Worm (Caenorhabditis elegans) whole organism, late embryonic: ENCODE data around the gene mig-10.

Source experiments
- C08G9.2 ChIP-seq: sonication (generic microtip); optimal IDR thresholded peaks from 2 replicates; lab custom pipeline; 2016; ENCODE audit warnings: mild to moderate bottlenecking, missing genetic modification characterization, moderate library complexity, missing compliant biosample characterization
- F13H6.1 ChIP-seq: sonication (generic microtip); optimal IDR thresholded peaks from 2 replicates; lab custom pipeline; 2016; ENCODE audit warnings: missing genetic modification characterization, missing compliant biosample characterization
- K02D7.2 ChIP-seq: sonication (generic microtip); optimal IDR thresholded peaks from 2 replicates; lab custom pipeline; 2017; ENCODE audit warnings: mild to moderate bottlenecking, missing genetic modification characterization, missing compliant biosample characterization
- T23F11.4 ChIP-seq: fragments of 200-800 bp; sonication (Bioruptor generic); optimal IDR thresholded peaks from 2 replicates; lab custom pipeline; 2018; ENCODE audit warnings: mild to moderate bottlenecking, missing genetic modification characterization, missing compliant biosample characterization
- Y22D7AL.16 ChIP-seq: sonication (generic microtip); optimal IDR thresholded peaks from 2 replicates; lab custom pipeline; 2016; ENCODE audit warnings: missing genetic modification characterization, missing compliant biosample characterization
- ceh-18 ChIP-seq: sonication (generic microtip); optimal IDR thresholded peaks from 2 replicates; lab custom pipeline; 2016; ENCODE audit warnings: missing genetic modification characterization, missing compliant biosample characterization
- ceh-30 ChIP-seq: fragments of 150-350 bp; optimal IDR thresholded peaks from 2 replicates; lab custom pipeline; 2014; ENCODE audit warnings: missing biosample characterization, missing genetic modification characterization
- ceh-31 ChIP-seq: sonication (generic microtip); optimal IDR thresholded peaks from 2 replicates; lab custom pipeline; 2016; ENCODE audit warnings: missing genetic modification characterization, missing compliant biosample characterization
- ceh-34 ChIP-seq: sonication (generic microtip); optimal IDR thresholded peaks from 2 replicates; lab custom pipeline; 2016; ENCODE audit warnings: mild to moderate bottlenecking, missing genetic modification characterization, missing compliant biosample characterization
- ceh-6 ChIP-seq: fragments of 200-800 bp; sonication (Bioruptor generic); optimal IDR thresholded peaks from 2 replicates; lab custom pipeline; 2018; ENCODE audit warnings: mild to moderate bottlenecking, missing genetic modification characterization, missing compliant biosample characterization
- ceh-9 ChIP-seq: sonication (generic microtip); optimal IDR thresholded peaks from 2 replicates; lab custom pipeline; 2016; ENCODE audit warnings: mild to moderate bottlenecking, missing genetic modification characterization, inconsistent platforms, missing compliant biosample characterization
- dve-1 ChIP-seq: sonication (generic microtip); optimal IDR thresholded peaks from 2 replicates; lab custom pipeline; 2017; ENCODE audit warnings: antibody characterized with exemption, mild to moderate bottlenecking, missing genetic modification characterization, missing compliant biosample characterization
- elt-2 ChIP-seq: sonication (generic microtip); optimal IDR thresholded peaks from 2 replicates; lab custom pipeline; 2016; ENCODE audit warnings: missing genetic modification reagents, missing genetic modification characterization, missing compliant biosample characterization
- elt-4 ChIP-seq: sonication (generic microtip); optimal IDR thresholded peaks from 2 replicates; lab custom pipeline; 2016; ENCODE audit warnings: missing genetic modification characterization, missing compliant biosample characterization
- ets-4 ChIP-seq: sonication (generic microtip); optimal IDR thresholded peaks from 2 replicates; lab custom pipeline; 2016; ENCODE audit warnings: missing genetic modification characterization, missing compliant biosample characterization
- eyg-1 ChIP-seq: sonication (generic microtip); optimal IDR thresholded peaks from 2 replicates; lab custom pipeline; 2016; ENCODE audit warnings: missing genotype, missing genetic modification characterization, missing compliant biosample characterization
- fkh-10 ChIP-seq: fragments of 150-350 bp; optimal IDR thresholded peaks from 2 replicates; lab custom pipeline; 2014; ENCODE audit warnings: missing biosample characterization, missing genetic modification reagents, missing genetic modification characterization
- fkh-6 ChIP-seq: sonication (generic microtip); optimal IDR thresholded peaks from 2 replicates; lab custom pipeline; 2016; ENCODE audit warnings: missing genetic modification characterization, missing compliant biosample characterization
- hlh-13 ChIP-seq: fragments of 200-800 bp; sonication (Bioruptor generic); optimal IDR thresholded peaks from 2 replicates; lab custom pipeline; 2018; ENCODE audit warnings: mild to moderate bottlenecking, missing genetic modification characterization, missing compliant biosample characterization
- hlh-30 ChIP-seq: sonication (generic microtip); optimal IDR thresholded peaks from 2 replicates; lab custom pipeline; 2017; ENCODE audit warnings: antibody characterized with exemption, missing genetic modification characterization, missing compliant biosample characterization; ENCODE audit not compliant: insufficient read depth
- hlh-6 ChIP-seq: sonication (generic microtip); optimal IDR thresholded peaks from 2 replicates; lab custom pipeline; 2016; ENCODE audit warnings: missing genotype, missing genetic modification characterization, missing compliant biosample characterization
- lin-11 ChIP-seq: fragments of 200-800 bp; sonication (Bioruptor generic); optimal IDR thresholded peaks from 2 replicates; lab custom pipeline; 2018; ENCODE audit warnings: mild to moderate bottlenecking, missing genetic modification characterization, missing compliant biosample characterization
- nfya-1 ChIP-seq: sonication (generic microtip); optimal IDR thresholded peaks from 2 replicates; lab custom pipeline; 2017; ENCODE audit warnings: missing genetic modification characterization, mild to moderate bottlenecking, missing compliant biosample characterization, antibody characterized with exemption, moderate library complexity
- nhr-11 ChIP-seq: fragments of 150-350 bp; optimal IDR thresholded peaks from 2 replicates; lab custom pipeline; 2014; ENCODE audit warnings: missing biosample characterization, missing genetic modification characterization
- nhr-232 ChIP-seq: sonication (generic microtip); optimal IDR thresholded peaks from 2 replicates; lab custom pipeline; 2016; ENCODE audit warnings: missing genetic modification characterization, missing compliant biosample characterization
- odd-2 ChIP-seq: sonication (generic microtip); optimal IDR thresholded peaks from 2 replicates; lab custom pipeline; 2017; ENCODE audit warnings: antibody characterized with exemption, mild to moderate bottlenecking, missing genetic modification characterization, missing compliant biosample characterization
- pag-3 ChIP-seq: sonication (generic microtip); optimal IDR thresholded peaks from 2 replicates; lab custom pipeline; 2016; ENCODE audit warnings: missing compliant biosample characterization, missing genetic modification characterization, borderline replicate concordance
- pat-9 ChIP-seq: fragments of 200-800 bp; sonication (Bioruptor generic); optimal IDR thresholded peaks from 2 replicates; lab custom pipeline; 2018; ENCODE audit warnings: mild to moderate bottlenecking, missing genetic modification characterization, moderate library complexity, missing compliant biosample characterization
- pax-1 ChIP-seq: fragments of 150-350 bp; optimal IDR thresholded peaks from 2 replicates; lab custom pipeline; 2014; ENCODE audit warnings: missing biosample characterization, missing genetic modification characterization
- pha-2 ChIP-seq: sonication (generic microtip); optimal IDR thresholded peaks from 2 replicates; lab custom pipeline; 2017; ENCODE audit warnings: mild to moderate bottlenecking, missing genetic modification characterization, missing compliant biosample characterization
- pha-4 ChIP-seq: fragments of 150-350 bp; optimal IDR thresholded peaks from 2 replicates; lab custom pipeline; 2018; ENCODE audit warnings: missing biosample characterization, missing genetic modification reagents, missing genetic modification characterization
- pros-1 ChIP-seq: fragments of 150-350 bp; optimal IDR thresholded peaks from 2 replicates; lab custom pipeline; 2014; ENCODE audit warnings: missing biosample characterization, missing genetic modification reagents, missing genetic modification characterization
- ref-2 ChIP-seq: sonication (generic microtip); optimal IDR thresholded peaks from 2 replicates; lab custom pipeline; 2016; ENCODE audit warnings: missing genetic modification characterization, missing compliant biosample characterization
- rnt-1 ChIP-seq: sonication (generic microtip); optimal IDR thresholded peaks from 2 replicates; lab custom pipeline; 2016; ENCODE audit warnings: missing genetic modification characterization, missing compliant biosample characterization
- sox-2 ChIP-seq: fragments of 200-800 bp; sonication (Bioruptor generic); IDR thresholded peaks from 2 replicates; pipeline ENCODE4 v1.3.6; 2022; ENCODE audit warnings: missing genetic modification reagents, missing genetic modification characterization, missing compliant biosample characterization
- syd-9 ChIP-seq: sonication (generic microtip); optimal IDR thresholded peaks from 2 replicates; lab custom pipeline; 2016; ENCODE audit warnings: mild to moderate bottlenecking, missing genetic modification characterization, moderate library complexity, missing compliant biosample characterization
- tbx-2 ChIP-seq: sonication (generic microtip); optimal IDR thresholded peaks from 2 replicates; lab custom pipeline; 2016; ENCODE audit warnings: missing genetic modification characterization, missing compliant biosample characterization
- tbx-7 ChIP-seq: sonication (generic microtip); optimal IDR thresholded peaks from 2 replicates; lab custom pipeline; 2016; ENCODE audit warnings: missing genotype, missing genetic modification characterization, missing compliant biosample characterization
- unc-3 ChIP-seq, 2 experiments: fragments of 200-800 bp in 1 of 2; sonication (Bioruptor generic) in 1 of 2; sonication (generic microtip) in 1 of 2; conservative IDR thresholded peaks in 1 of 2; optimal IDR thresholded peaks in 1 of 2; 2 replicates each; pipeline versions ENCODE4 v1.3.6 to Lab custom; 2016 to 2022; ENCODE audit warnings: missing compliant biosample characterization in 2 of 2, missing genetic modification characterization in 2 of 2, missing genetic modification reagents in 1 of 2
- unc-55 ChIP-seq: sonication (generic microtip); optimal IDR thresholded peaks from 2 replicates; lab custom pipeline; 2017; ENCODE audit warnings: missing biosample characterization, missing genetic modification reagents, missing genetic modification characterization
- zip-5 ChIP-seq: sonication (generic microtip); optimal IDR thresholded peaks from 2 replicates; lab custom pipeline; 2016; ENCODE audit warnings: missing genetic modification characterization, missing compliant biosample characterization

mig-10 gene

DNA sequence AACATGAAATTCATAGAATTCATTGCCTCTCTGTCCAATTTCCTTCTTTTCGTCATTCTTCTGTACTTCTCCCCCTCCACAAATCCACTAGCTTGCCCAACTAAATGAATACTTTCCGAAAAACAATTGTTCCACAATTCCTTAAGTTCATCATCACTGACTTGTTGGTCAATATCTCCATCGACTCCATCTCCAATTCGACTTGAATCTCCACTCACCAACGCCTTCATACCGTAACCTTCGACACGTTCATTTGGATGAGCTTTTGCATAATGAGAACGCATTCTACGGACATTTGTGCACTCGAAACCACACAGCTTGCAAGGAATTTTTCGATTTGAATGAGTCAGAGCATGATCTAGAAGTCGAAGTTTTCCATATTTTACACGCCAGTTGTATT is 38.0 kb upstream of the mig-10 start:
- TF ChIP-seq ets-4 (tag; lab: Kevin White, UChicago) = no peak
- no peak for TF ChIP-seq F13H6.1 (tag; lab: Kevin White, UChicago)
- no peak for TF ChIP-seq ceh-18 (tag; lab: Kevin White, UChicago)
- no peak for TF ChIP-seq elt-4 (tag; lab: Kevin White, UChicago)
- TF ChIP-seq rnt-1 (tag; lab: Kevin White, UChicago) = no peak
- TF ChIP-seq pha-2 = no peak
- no peak for TF ChIP-seq ceh-6 (GFP tag; lab: Kevin White, UChicago)
- TF ChIP-seq unc-55 (GFP tag; lab: Kevin White, UChicago) = no peak
- TF ChIP-seq hlh-13 (GFP tag; lab: Kevin White, UChicago) = no peak
- TF ChIP-seq fkh-6 (tag; lab: Kevin White, UChicago) = no peak
- TF ChIP-seq, all 69 proteins: peak for 0

DNA sequence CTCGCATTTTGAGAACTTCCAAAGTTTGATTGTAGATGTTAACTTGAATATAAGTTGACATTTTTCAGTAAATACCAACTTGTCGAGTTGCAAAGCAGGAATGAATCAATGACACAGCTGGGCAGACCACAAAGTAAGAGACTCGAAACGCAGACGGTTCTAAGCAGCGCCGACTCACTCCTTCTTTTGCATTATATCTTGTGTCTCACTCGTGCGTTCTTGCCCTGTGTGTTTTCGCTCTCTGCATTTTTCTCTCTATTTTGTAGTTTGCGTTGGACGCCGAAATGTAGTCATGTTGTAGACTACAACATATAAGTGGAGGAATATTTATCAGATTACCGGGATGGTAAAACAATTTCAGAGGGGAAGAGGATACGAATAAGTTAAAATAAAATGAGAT is 36.1 kb upstream of the mig-10 start, which contains the start of gene C02F5.12:
C02F5.12 (minus strand) TSS at position 221 of the 400 bp plus-strand sequence.
- no peak for TF ChIP-seq ceh-9 (tag; lab: Kevin White, UChicago)
- no peak for TF ChIP-seq ceh-34 (tag; lab: Kevin White, UChicago)
- no peak for TF ChIP-seq tbx-2
- TF ChIP-seq K02D7.2 (tag; lab: Kevin White, UChicago) = no peak
- TF ChIP-seq Y22D7AL.16 = no peak
- no peak for TF ChIP-seq rnt-1 (tag; lab: Kevin White, UChicago)
- peak; percentile 100 for TF ChIP-seq ceh-30 (tag; lab: Kevin White, UChicago)
- TF ChIP-seq dve-1 (tag; lab: Kevin White, UChicago) = no peak
- no peak for TF ChIP-seq pha-4 (tag; lab: Kevin White, UChicago)
- no peak for TF ChIP-seq pros-1
- TF ChIP-seq nhr-11 (tag; lab: Kevin White, UChicago) = no peak
- TF ChIP-seq pha-2 = no peak
- no peak for TF ChIP-seq syd-9
- TF ChIP-seq hlh-6 (tag; lab: Kevin White, UChicago) = no peak
- no peak for TF ChIP-seq unc-3 (GFP tag; conservative IDR thresholded peaks at IDR 0.05; lab: Robert Waterston, UW)
- no peak for TF ChIP-seq unc-3 (tag; optimal IDR thresholded peaks at IDR 0.05; lab: Kevin White, UChicago)
- no peak for TF ChIP-seq sox-2
- TF ChIP-seq fkh-10 (GFP tag; lab: Kevin White, UChicago) = no peak
- no peak for TF ChIP-seq ref-2 (tag; lab: Kevin White, UChicago)
- TF ChIP-seq hlh-30 (tag; lab: Kevin White, UChicago) = peak; percentile 31
- no peak for TF ChIP-seq pat-9 (tag; lab: Kevin White, UChicago)
- TF ChIP-seq nhr-232 (tag; lab: Kevin White, UChicago) = peak; percentile 7
- TF ChIP-seq C08G9.2 (tag; lab: Kevin White, UChicago) = no peak
- no peak for TF ChIP-seq lin-11
- TF ChIP-seq elt-2 (tag; lab: Kevin White, UChicago) = no peak

DNA sequence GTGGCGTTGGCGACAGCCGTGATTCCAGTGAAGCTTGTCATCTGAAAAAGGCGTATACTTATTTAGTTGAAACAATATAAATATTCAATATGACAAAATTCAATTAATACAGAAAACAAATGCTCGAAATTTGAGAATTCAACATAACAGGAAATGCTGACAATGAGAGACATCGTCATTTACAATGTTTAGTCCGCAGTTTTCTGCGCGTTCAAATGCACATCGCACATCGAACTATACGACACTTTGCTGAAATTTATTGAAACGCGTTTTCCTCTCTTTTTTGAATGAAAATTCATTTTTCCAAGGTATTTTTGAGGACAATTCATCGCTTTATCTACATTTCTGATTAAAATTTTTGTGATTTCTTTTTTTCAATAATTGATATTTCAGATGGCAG is 34.8 kb upstream of the mig-10 start, which contains the start of the genes pbs-6 and cids-1:
pbs-6 (minus strand) TSS at position 41 of the 400 bp plus-strand sequence.
cids-1 (plus strand) TSS at position 394 of the 400 bp plus-strand sequence.
- TF ChIP-seq tbx-7 (no peak), pag-3 (tag; lab: Kevin White, UChicago) (no peak), sox-2 (no peak), tbx-2 (no peak), T23F11.4 (GFP tag; lab: Kevin White, UChicago) (no peak), ceh-31 (tag; lab: Kevin White, UChicago) (no peak)

DNA sequence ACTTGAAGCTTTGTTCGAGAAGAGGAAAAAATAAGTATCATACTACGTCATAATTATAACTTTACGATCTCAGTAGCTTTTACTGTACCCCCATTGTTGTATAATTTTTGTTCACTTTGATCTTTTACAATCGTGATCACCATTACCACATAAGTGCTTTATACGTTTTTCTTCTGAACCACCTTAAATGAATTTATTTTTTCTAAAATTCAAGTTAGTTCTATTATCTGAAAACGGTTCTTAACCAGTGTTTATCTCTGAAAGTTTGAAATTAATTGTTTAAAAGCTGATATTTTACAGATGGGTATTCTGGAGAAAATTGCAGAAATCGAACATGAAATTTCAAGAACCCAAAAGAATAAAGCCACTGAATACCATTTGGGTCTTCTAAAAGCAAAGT is 33.3 kb upstream of the mig-10 start, which contains the start of gene C02F5.3:
C02F5.3 (plus strand) TSS at position 301 of the 400 bp plus-strand sequence.
- TF ChIP-seq pax-1 (tag; lab: Kevin White, UChicago) (no peak), pag-3 (tag; lab: Kevin White, UChicago) (no peak), zip-5 (tag; lab: Kevin White, UChicago) (no peak), tbx-2 (no peak), pha-2 (no peak), eyg-1 (tag; lab: Kevin White, UChicago) (no peak), odd-2 (tag; lab: Kevin White, UChicago) (no peak), ceh-6 (GFP tag; lab: Kevin White, UChicago) (no peak), nfya-1 (no peak)
